Worm (Caenorhabditis elegans) whole organism, young adult: ENCODE results near the gene C38H2.2.

Source experiments
- F33H1.4 ChIP-seq: fragments of 200-800 bp; sonication (Bioruptor generic); IDR thresholded peaks from 2 replicates; pipeline ENCODE4 v1.3.6; 2022; ENCODE audit warnings: missing genetic modification reagents, missing genetic modification characterization, missing compliant biosample characterization
- F52B5.7 ChIP-seq: sonication (generic microtip); optimal IDR thresholded peaks from 2 replicates; lab custom pipeline; 2016; ENCODE audit warnings: mild to moderate bottlenecking, missing genetic modification characterization, missing compliant biosample characterization
- F55B11.4 ChIP-seq: sonication (generic microtip); optimal IDR thresholded peaks from 2 replicates; lab custom pipeline; 2016; ENCODE audit warnings: missing compliant biosample characterization, missing genetic modification characterization, borderline replicate concordance; ENCODE audit not compliant: insufficient read depth
- F57A8.1 ChIP-seq: fragments of 200-800 bp; sonication (Bioruptor generic); optimal IDR thresholded peaks from 2 replicates; lab custom pipeline; 2018; ENCODE audit warnings: mild to moderate bottlenecking, missing genetic modification characterization, moderate library complexity, missing compliant biosample characterization
- K12H6.12 ChIP-seq: fragments of 200-800 bp; sonication (Bioruptor generic); optimal IDR thresholded peaks from 2 replicates; lab custom pipeline; 2018; ENCODE audit warnings: mild to moderate bottlenecking, missing genetic modification characterization, missing compliant biosample characterization
- T26A5.8 ChIP-seq: sonication (generic microtip); optimal IDR thresholded peaks from 2 replicates; lab custom pipeline; 2016; ENCODE audit warnings: missing genetic modification characterization, missing compliant biosample characterization
- Y79H2A.3 ChIP-seq: fragments of 200-800 bp; sonication (Bioruptor generic); conservative IDR thresholded peaks from 2 replicates; pipeline ENCODE4 v1.3.6; 2022; ENCODE audit warnings: missing genetic modification reagents, missing genetic modification characterization, missing compliant biosample characterization
- ZK185.1 ChIP-seq: sonication (generic microtip); optimal IDR thresholded peaks from 2 replicates; lab custom pipeline; 2016; ENCODE audit warnings: mild to moderate bottlenecking, missing genetic modification characterization, missing compliant biosample characterization; ENCODE audit not compliant: poor library complexity, severe bottlenecking
- ama-1 ChIP-seq, 3 experiments: fragments of 150-350 bp in 1 of 3; sonication (generic microtip) in 2 of 3; optimal IDR thresholded peaks; 2 replicates each; lab custom pipeline; 2014 to 2018; ENCODE audit warnings: missing biosample characterization in 2 of 3, missing genetic modification characterization in 2 of 3, missing genetic modification reagents in 2 of 3
- atf-7 ChIP-seq: sonication (generic microtip); optimal IDR thresholded peaks from 2 replicates; lab custom pipeline; 2017; ENCODE audit warnings: mild to moderate bottlenecking, missing genetic modification characterization, missing compliant biosample characterization
- athp-1 ChIP-seq: sonication (generic microtip); optimal IDR thresholded peaks from 2 replicates; lab custom pipeline; 2017; ENCODE audit warnings: mild to moderate bottlenecking, missing genetic modification characterization, missing compliant biosample characterization
- attf-5 ChIP-seq: fragments of 200-800 bp; sonication (Bioruptor generic); optimal IDR thresholded peaks from 2 replicates; lab custom pipeline; 2018; ENCODE audit warnings: mild to moderate bottlenecking, missing genetic modification characterization, missing compliant biosample characterization
- bed-1 ChIP-seq: fragments of 200-800 bp; sonication (Bioruptor generic); IDR thresholded peaks from 2 replicates; pipeline ENCODE4 v1.3.6; 2022; ENCODE audit warnings: missing genetic modification reagents, missing genetic modification characterization, missing compliant biosample characterization
- cebp-2 ChIP-seq: fragments of 200-800 bp; sonication (Bioruptor generic); IDR thresholded peaks from 2 replicates; pipeline ENCODE4 v1.3.6; 2022; ENCODE audit warnings: missing genetic modification characterization, missing compliant biosample characterization
- ceh-27 ChIP-seq: fragments of 200-800 bp; sonication (Bioruptor generic); optimal IDR thresholded peaks from 2 replicates; lab custom pipeline; 2018; ENCODE audit warnings: mild to moderate bottlenecking, missing genetic modification characterization, moderate library complexity, missing compliant biosample characterization
- chd-7 ChIP-seq: sonication (generic microtip); optimal IDR thresholded peaks from 2 replicates; lab custom pipeline; 2016; ENCODE audit warnings: mild to moderate bottlenecking, missing genetic modification characterization, moderate library complexity, missing compliant biosample characterization
- die-1 ChIP-seq: sonication (generic microtip); optimal IDR thresholded peaks from 2 replicates; lab custom pipeline; 2016; ENCODE audit warnings: missing genotype, mild to moderate bottlenecking, missing genetic modification characterization, missing compliant biosample characterization
- dpff-1 ChIP-seq: sonication (generic microtip); optimal IDR thresholded peaks from 2 replicates; lab custom pipeline; 2017; ENCODE audit warnings: mild to moderate bottlenecking, missing genetic modification characterization, missing compliant biosample characterization
- egl-44 ChIP-seq: fragments of 200-800 bp; sonication (Bioruptor generic); IDR thresholded peaks from 2 replicates; pipeline ENCODE4 v1.3.6; 2022; ENCODE audit warnings: missing genetic modification reagents, missing genetic modification characterization, missing compliant biosample characterization
- egrh-3 ChIP-seq: fragments of 200-800 bp; sonication (Bioruptor generic); IDR thresholded peaks from 2 replicates; pipeline ENCODE4 v1.3.6; 2022; ENCODE audit warnings: missing genetic modification reagents, missing genetic modification characterization, missing compliant biosample characterization
- him-1 ChIP-seq: sonication (generic microtip); optimal IDR thresholded peaks from 2 replicates; lab custom pipeline; 2016; ENCODE audit warnings: missing genotype, missing genetic modification reagents, missing genetic modification characterization, missing compliant biosample characterization
- hmg-20 ChIP-seq: fragments of 200-800 bp; sonication (Bioruptor generic); IDR thresholded peaks from 2 replicates; pipeline ENCODE4 v1.3.6; 2022; ENCODE audit warnings: missing genetic modification reagents, missing genetic modification characterization, missing compliant biosample characterization
- hrde-1 ChIP-seq: sonication (generic microtip); optimal IDR thresholded peaks from 2 replicates; lab custom pipeline; 2016; ENCODE audit warnings: missing genetic modification characterization, mild to moderate bottlenecking, missing compliant biosample characterization, moderate library complexity, missing genotype, missing genetic modification reagents, borderline replicate concordance
- lag-1 ChIP-seq: fragments of 200-800 bp; sonication (Bioruptor generic); IDR thresholded peaks from 2 replicates; pipeline ENCODE4 v1.3.6; 2022; ENCODE audit warnings: missing genetic modification reagents, missing genetic modification characterization, missing compliant biosample characterization
- let-607 ChIP-seq, 2 experiments: fragments of 200-800 bp in 1 of 2; sonication (Bioruptor generic) in 1 of 2; sonication (generic microtip) in 1 of 2; optimal IDR thresholded peaks; 2 replicates each; lab custom pipeline; 2016 to 2018; ENCODE audit warnings: mild to moderate bottlenecking in 2 of 2, missing compliant biosample characterization in 2 of 2, missing genetic modification characterization in 2 of 2, moderate library complexity in 2 of 2, missing genotype in 1 of 2
- lin-40 ChIP-seq: sonication (generic microtip); optimal IDR thresholded peaks from 2 replicates; lab custom pipeline; 2016; ENCODE audit warnings: missing genetic modification characterization, mild to moderate bottlenecking, missing compliant biosample characterization, missing genotype, missing genetic modification reagents
- lin-54 ChIP-seq: fragments of 200-800 bp; sonication (Bioruptor generic); optimal IDR thresholded peaks from 2 replicates; lab custom pipeline; 2018; ENCODE audit warnings: mild to moderate bottlenecking, missing genetic modification characterization, missing compliant biosample characterization
- lir-1 ChIP-seq: fragments of 200-800 bp; sonication (Bioruptor generic); conservative IDR thresholded peaks from 2 replicates; pipeline ENCODE4 v1.3.6; 2022; ENCODE audit warnings: missing genetic modification reagents, missing genetic modification characterization, missing compliant biosample characterization
- lsl-1 ChIP-seq: fragments of 200-800 bp; sonication (Bioruptor generic); optimal IDR thresholded peaks from 2 replicates; lab custom pipeline; 2018; ENCODE audit warnings: mild to moderate bottlenecking, missing genetic modification characterization, moderate library complexity, missing compliant biosample characterization
- madf-10 ChIP-seq: sonication (generic microtip); optimal IDR thresholded peaks from 2 replicates; lab custom pipeline; 2016; ENCODE audit warnings: mild to moderate bottlenecking, missing genetic modification characterization, missing compliant biosample characterization
- mes-4 ChIP-seq: sonication (generic microtip); optimal IDR thresholded peaks from 2 replicates; lab custom pipeline; 2016; ENCODE audit warnings: missing genotype, missing genetic modification characterization, missing compliant biosample characterization
- nhr-179 ChIP-seq: sonication (generic microtip); optimal IDR thresholded peaks from 2 replicates; lab custom pipeline; 2016; ENCODE audit warnings: mild to moderate bottlenecking, missing genetic modification characterization, missing compliant biosample characterization
- nhr-27 ChIP-seq: fragments of 200-800 bp; sonication (Bioruptor generic); optimal IDR thresholded peaks from 2 replicates; lab custom pipeline; 2018; ENCODE audit warnings: mild to moderate bottlenecking, missing genetic modification characterization, moderate library complexity, missing compliant biosample characterization
- nhr-90 ChIP-seq: sonication (generic microtip); optimal IDR thresholded peaks from 2 replicates; lab custom pipeline; 2016; ENCODE audit warnings: missing genotype, mild to moderate bottlenecking, missing genetic modification characterization, missing compliant biosample characterization
- pbrm-1 ChIP-seq: fragments of 200-800 bp; sonication (Bioruptor generic); IDR thresholded peaks from 2 replicates; pipeline ENCODE4 v1.3.6; 2022; ENCODE audit warnings: missing genetic modification reagents, missing genetic modification characterization, missing compliant biosample characterization
- rcor-1 ChIP-seq: fragments of 200-800 bp; sonication (Bioruptor generic); IDR thresholded peaks from 2 replicates; pipeline ENCODE4 v1.3.6; 2022; ENCODE audit warnings: missing genetic modification reagents, missing genetic modification characterization, missing compliant biosample characterization
- repo-1 ChIP-seq: sonication (generic microtip); optimal IDR thresholded peaks from 2 replicates; lab custom pipeline; 2017; ENCODE audit warnings: mild to moderate bottlenecking, missing genetic modification characterization, missing compliant biosample characterization
- sdz-38 ChIP-seq: sonication (generic microtip); optimal IDR thresholded peaks from 2 replicates; lab custom pipeline; 2016; ENCODE audit warnings: missing genotype, missing genetic modification characterization, missing compliant biosample characterization
- snpc-1.1 ChIP-seq: sonication (generic microtip); optimal IDR thresholded peaks from 2 replicates; lab custom pipeline; 2017; ENCODE audit warnings: missing genetic modification characterization, mild to moderate bottlenecking, missing compliant biosample characterization, antibody characterized with exemption, moderate library complexity, missing genotype, missing genetic modification reagents; ENCODE audit not compliant: insufficient read depth
- snpc-3.4 ChIP-seq: sonication (generic microtip); optimal IDR thresholded peaks from 2 replicates; lab custom pipeline; 2017; ENCODE audit warnings: missing genetic modification characterization, mild to moderate bottlenecking, missing compliant biosample characterization, antibody characterized with exemption, moderate library complexity, missing genotype, missing genetic modification reagents
- snpc-4 ChIP-seq, 5 experiments: fragments of 150-350 bp in 1 of 5; sonication (generic microtip) in 4 of 5; optimal IDR thresholded peaks; 2 replicates each; lab custom pipeline; 2014 to 2018; ENCODE audit warnings: missing genetic modification characterization in 5 of 5, missing biosample characterization in 3 of 5, antibody characterized with exemption in 2 of 5, mild to moderate bottlenecking in 2 of 5, missing compliant biosample characterization in 2 of 5, missing genotype in 2 of 5, moderate library complexity in 2 of 5, missing genetic modification reagents in 1 of 5
- unc-130 ChIP-seq: sonication (generic microtip); optimal IDR thresholded peaks from 2 replicates; lab custom pipeline; 2016; ENCODE audit warnings: missing genetic modification reagents, missing genetic modification characterization, missing compliant biosample characterization
- unc-62 ChIP-seq: fragments of 150-350 bp; optimal IDR thresholded peaks from 2 replicates; lab custom pipeline; 2014; ENCODE audit warnings: missing biosample characterization, missing genetic modification reagents, missing genetic modification characterization
- zim-3 ChIP-seq: sonication (generic microtip); optimal IDR thresholded peaks from 2 replicates; lab custom pipeline; 2017; ENCODE audit warnings: mild to moderate bottlenecking, missing genetic modification characterization, moderate library complexity, missing compliant biosample characterization
- ztf-25 ChIP-seq: fragments of 200-800 bp; sonication (Bioruptor generic); IDR thresholded peaks from 2 replicates; pipeline ENCODE4 v1.3.6; 2022; ENCODE audit warnings: missing genetic modification reagents, missing genetic modification characterization, missing compliant biosample characterization
- ztf-26 ChIP-seq: sonication (generic microtip); optimal IDR thresholded peaks from 2 replicates; lab custom pipeline; 2017; ENCODE audit warnings: missing genetic modification characterization, missing compliant biosample characterization

C38H2.2 gene

ce11 chrIII:10333961-10334542, 47.5 kb upstream of the C38H2.2 start, which contains the start of the genes jmjd-4 and mev-1 (continued):
- TF ChIP-seq lir-1 (GFP tag; lab: Robert Waterston, UW), result peak; percentile 63; the same call in 1 of the 2 replicates
- peak; percentile 51 for TF ChIP-seq ZK185.1 (tag; lab: Kevin White, UChicago)
- no peak for TF ChIP-seq nhr-90 (tag; lab: Kevin White, UChicago)
- peak; percentile 66; the same call in 1 of the 2 replicates for TF ChIP-seq egl-44 (GFP tag; lab: Robert Waterston, UW)
- TF ChIP-seq pbrm-1 (GFP tag; lab: Robert Waterston, UW), result peak; percentile 86
- peak; percentile 85 for TF ChIP-seq ztf-26 (tag; lab: Kevin White, UChicago)
- TF ChIP-seq snpc-1.1 (tag; lab: Kevin White, UChicago), result no peak
- TF ChIP-seq athp-1 (tag; lab: Kevin White, UChicago), result peak; percentile 7
- no peak for TF ChIP-seq F55B11.4 (tag; lab: Kevin White, UChicago)
- TF ChIP-seq madf-10, result peak; percentile 3
- peak; percentile 55 for TF ChIP-seq K12H6.12 (tag; lab: Kevin White, UChicago)
- TF ChIP-seq chd-7 (tag; lab: Kevin White, UChicago), result peak; percentile 0
- TF ChIP-seq lag-1 (GFP tag; lab: Robert Waterston, UW), result no peak
- no peak for TF ChIP-seq Y79H2A.3 (GFP tag; lab: Robert Waterston, UW)
- TF ChIP-seq die-1, result no peak
- no peak for TF ChIP-seq cebp-2
- TF ChIP-seq hmg-20 (GFP tag; lab: Robert Waterston, UW), result peak; percentile 39; the same call in 1 of the 2 replicates
- TF ChIP-seq T26A5.8, result no peak
- TF ChIP-seq F57A8.1, result no peak
- TF ChIP-seq F52B5.7, result no peak
- TF ChIP-seq dpff-1, result no peak
- peak; percentile 89 for TF ChIP-seq lin-40 (tag; lab: Kevin White, UChicago)
- TF ChIP-seq ztf-25 (GFP tag; lab: Robert Waterston, UW), result no peak
- no peak for TF ChIP-seq sdz-38
- peak; percentile 76 for TF ChIP-seq F33H1.4
- no peak for TF ChIP-seq egrh-3 (GFP tag; lab: Robert Waterston, UW)
- peak; percentile 81 for TF ChIP-seq lsl-1 (GFP tag; lab: Kevin White, UChicago)
- TF ChIP-seq bed-1 (GFP tag; lab: Robert Waterston, UW), result no peak
- TF ChIP-seq mes-4, result no peak
- no peak for TF ChIP-seq nhr-27
- TF ChIP-seq zim-3 (tag; lab: Kevin White, UChicago), result no peak
- peak; percentile 61 for TF ChIP-seq atf-7
- no peak for TF ChIP-seq ama-1 (optimal IDR thresholded peaks at IDR 0.05; lab: Kevin White, UChicago)
- no peak for TF ChIP-seq ama-1 (GFP tag; optimal IDR thresholded peaks at IDR 0.05; lab: Kevin White, UChicago)
- TF ChIP-seq rcor-1 (GFP tag; lab: Robert Waterston, UW), result peak; percentile 81
- no peak for TF ChIP-seq hrde-1 (tag; lab: Kevin White, UChicago)
- TF ChIP-seq snpc-3.4 (tag; lab: Kevin White, UChicago), result peak; percentile 63
- TF ChIP-seq him-1, result no peak
- peak; percentile 77 for TF ChIP-seq repo-1 (tag; lab: Kevin White, UChicago)
- TF ChIP-seq ceh-27 (GFP tag; lab: Kevin White, UChicago), result peak; percentile 61
- no peak for TF ChIP-seq unc-62 (GFP tag; lab: Kevin White, UChicago)
- TF ChIP-seq lin-54 (GFP tag; lab: Kevin White, UChicago), result peak; percentile 92
- peak; percentile 92 for TF ChIP-seq attf-5 (GFP tag; lab: Kevin White, UChicago)
- peak; percentile 68 for TF ChIP-seq snpc-4 (GFP tag; optimal IDR thresholded peaks at IDR 0.05; lab: Kevin White, UChicago)
- TF ChIP-seq snpc-4 (tag; optimal IDR thresholded peaks at IDR 0.05; lab: Kevin White, UChicago), result peak in 3 of 4 experiments; percentile 61 to 72 (median 65)
- TF ChIP-seq let-607 (tag; optimal IDR thresholded peaks at IDR 0.05; lab: Kevin White, UChicago), result peak; percentile 58 to 75
- TF ChIP-seq nhr-179, result no peak
- TF ChIP-seq unc-130 (GFP tag; lab: Kevin White, UChicago), result no peak
